Fruit fly (Drosophila melanogaster) whole organism, embryonic: ENCODE measurements around the gene CG6414.
A peak's percentile ranks its signal among the peaks of the same experiment; 100 is the strongest.

Experiments used
- Adf1 ChIP-seq: fragments of 200-800 bp; sonication (Bioruptor generic); IDR thresholded peaks from 2 replicates; pipeline ENCODE4 v1.3.6; 2022; ENCODE audit warnings: missing biosample characterization, missing genetic modification characterization
- B-H2 ChIP-seq: fragments of 200-800 bp; sonication (Bioruptor generic); optimal IDR thresholded peaks from 2 replicates; lab custom pipeline; 2018; ENCODE audit warnings: missing biosample characterization, mild to moderate bottlenecking, missing genetic modification characterization
- BtbVII ChIP-seq: fragments of 200-800 bp; sonication (Bioruptor generic); optimal IDR thresholded peaks from 3 replicates; lab custom pipeline; 2017; ENCODE audit warnings: missing biosample characterization, mild to moderate bottlenecking, missing genetic modification characterization
- CG10147 ChIP-seq: fragments of 200-800 bp; sonication (Bioruptor generic); optimal IDR thresholded peaks from 2 replicates; lab custom pipeline; 2019; ENCODE audit warnings: missing biosample characterization, mild to moderate bottlenecking, missing genetic modification characterization, moderate library complexity
- CG10366 ChIP-seq: fragments of 200-800 bp; sonication (Bioruptor generic); IDR thresholded peaks from 2 replicates; pipeline ENCODE4 v1.3.6; 2022; ENCODE audit warnings: missing biosample characterization, missing genetic modification characterization
- CG11398 ChIP-seq: fragments of 200-800 bp; sonication (Bioruptor generic); optimal IDR thresholded peaks from 2 replicates; lab custom pipeline; 2016; ENCODE audit warnings: missing biosample characterization, missing genetic modification characterization
- CG12155 ChIP-seq: fragments of 200-800 bp; sonication (Bioruptor generic); optimal IDR thresholded peaks from 3 replicates; lab custom pipeline; 2016; ENCODE audit warnings: missing biosample characterization, missing genetic modification characterization
- CG1233 ChIP-seq: fragments of 200-800 bp; sonication (Bioruptor generic); optimal IDR thresholded peaks from 4 replicates; lab custom pipeline; 2018; ENCODE audit warnings: missing biosample characterization, mild to moderate bottlenecking, missing genetic modification characterization
- CG14441 ChIP-seq: fragments of 200-800 bp; sonication (Bioruptor generic); IDR thresholded peaks from 2 replicates; pipeline ENCODE4 v1.3.6; 2022; ENCODE audit warnings: missing biosample characterization, missing genetic modification characterization
- CG14860 ChIP-seq: fragments of 200-800 bp; sonication (Bioruptor generic); IDR thresholded peaks from 3 replicates; pipeline ENCODE4 v1.3.6; 2022; ENCODE audit warnings: missing biosample characterization, missing genetic modification characterization; ENCODE audit not compliant: partially characterized antibody
- CG1603 ChIP-seq: fragments of 200-800 bp; sonication (Bioruptor generic); optimal IDR thresholded peaks from 2 replicates; lab custom pipeline; 2019; ENCODE audit warnings: missing biosample characterization, mild to moderate bottlenecking, missing genetic modification characterization, moderate library complexity
- CG18476 ChIP-seq: fragments of 200-800 bp; sonication (Bioruptor generic); optimal IDR thresholded peaks from 2 replicates; lab custom pipeline; 2016; ENCODE audit warnings: missing biosample characterization, mild to moderate bottlenecking, missing genetic modification characterization
- CG2199 ChIP-seq: fragments of 200-800 bp; sonication (Bioruptor generic); IDR thresholded peaks from 3 replicates; pipeline ENCODE4 v1.3.6; 2022; ENCODE audit warnings: missing biosample characterization, missing genetic modification characterization
- CG30020 ChIP-seq: fragments of 200-800 bp; optimal IDR thresholded peaks from 2 replicates; lab custom pipeline; 2019; ENCODE audit warnings: missing biosample characterization, mild to moderate bottlenecking, missing genetic modification characterization, moderate library complexity
- CG3163 ChIP-seq: fragments of 200-800 bp; sonication (Bioruptor generic); optimal IDR thresholded peaks from 3 replicates; lab custom pipeline; 2016; ENCODE audit warnings: missing biosample characterization, missing genetic modification characterization
- CG3847 ChIP-seq: fragments of 200-800 bp; sonication (Bioruptor generic); IDR thresholded peaks from 2 replicates; pipeline ENCODE4 v1.3.6; 2022; ENCODE audit warnings: missing biosample characterization, missing genetic modification characterization
- CG6791 ChIP-seq: fragments of 200-800 bp; sonication (Bioruptor generic); IDR thresholded peaks from 3 replicates; pipeline ENCODE4 v1.3.6; 2022; ENCODE audit warnings: missing biosample characterization, missing genetic modification characterization; ENCODE audit not compliant: partially characterized antibody
- CG8359 ChIP-seq: fragments of 200-800 bp; sonication (Bioruptor generic); optimal IDR thresholded peaks from 2 replicates; lab custom pipeline; 2017; ENCODE audit warnings: missing biosample characterization, mild to moderate bottlenecking, missing genetic modification characterization, borderline replicate concordance
- Dad ChIP-seq: fragments of 200-800 bp; sonication (Bioruptor generic); optimal IDR thresholded peaks from 3 replicates; lab custom pipeline; 2016; ENCODE audit warnings: missing biosample characterization, missing genetic modification characterization
- Dll ChIP-seq: fragments of 200-800 bp; sonication (Bioruptor generic); IDR thresholded peaks from 4 replicates; pipeline ENCODE4 v1.3.6; 2022; ENCODE audit warnings: missing biosample characterization, missing genetic modification characterization; ENCODE audit not compliant: partially characterized antibody
- Dp ChIP-seq: fragments of 200-800 bp; sonication (Bioruptor generic); optimal IDR thresholded peaks from 2 replicates; lab custom pipeline; 2018; ENCODE audit warnings: missing biosample characterization, mild to moderate bottlenecking, missing genetic modification characterization, moderate library complexity
- Elba2 ChIP-seq: fragments of 200-800 bp; sonication (Bioruptor generic); optimal IDR thresholded peaks from 3 replicates; lab custom pipeline; 2016; ENCODE audit warnings: missing biosample characterization, missing genetic modification characterization
- H2.0 ChIP-seq: fragments of 200-800 bp; sonication (Bioruptor generic); IDR thresholded peaks from 2 replicates; pipeline ENCODE4 v1.3.6; 2022; ENCODE audit warnings: missing biosample characterization, missing genetic modification characterization
- HHEX ChIP-seq: fragments of 200-800 bp; sonication (Bioruptor generic); optimal IDR thresholded peaks from 3 replicates; lab custom pipeline; 2017; ENCODE audit warnings: missing biosample characterization, mild to moderate bottlenecking, missing genetic modification characterization, missing genetic modification reagents
- HmgD ChIP-seq: fragments of 200-800 bp; sonication (Bioruptor generic); optimal IDR thresholded peaks from 3 replicates; lab custom pipeline; 2016; ENCODE audit warnings: missing biosample characterization, missing genetic modification characterization
- Mrtf ChIP-seq: fragments of 200-800 bp; sonication (Bioruptor generic); IDR thresholded peaks from 3 replicates; pipeline ENCODE4 v1.3.6; 2022; ENCODE audit warnings: missing biosample characterization, missing genetic modification characterization
- Poxn ChIP-seq: fragments of 200-800 bp; sonication (Bioruptor generic); IDR thresholded peaks from 2 replicates; pipeline ENCODE4 v1.3.6; 2022; ENCODE audit warnings: missing biosample characterization, missing genetic modification characterization
- Ravus ChIP-seq: fragments of 200-800 bp; sonication (Bioruptor generic); IDR thresholded peaks from 2 replicates; pipeline ENCODE4 v1.3.6; 2022; ENCODE audit warnings: missing biosample characterization, missing genetic modification characterization
- Side ChIP-seq: fragments of 200-800 bp; sonication (Bioruptor generic); optimal IDR thresholded peaks from 2 replicates; lab custom pipeline; 2016; ENCODE audit warnings: missing biosample characterization, missing genetic modification characterization
- TFAM ChIP-seq: fragments of 200-800 bp; sonication (Bioruptor generic); optimal IDR thresholded peaks from 2 replicates; lab custom pipeline; 2017; ENCODE audit warnings: missing biosample characterization, missing genetic modification characterization, inconsistent platforms
- amos ChIP-seq: fragments of 200-800 bp; sonication (Bioruptor generic); IDR thresholded peaks from 2 replicates; pipeline ENCODE4 v1.3.6; 2022; ENCODE audit warnings: missing biosample characterization, missing genetic modification characterization; ENCODE audit not compliant: partially characterized antibody
- az2 ChIP-seq: fragments of 200-800 bp; sonication (Bioruptor generic); optimal IDR thresholded peaks from 3 replicates; lab custom pipeline; 2016; ENCODE audit warnings: missing biosample characterization, missing genetic modification characterization
- bbx ChIP-seq: fragments of 200-800 bp; sonication (Bioruptor generic); IDR thresholded peaks from 2 replicates; pipeline ENCODE4 v1.3.6; 2022; ENCODE audit warnings: missing biosample characterization, missing genetic modification characterization; ENCODE audit not compliant: partially characterized antibody
- bsh ChIP-seq, 2 experiments: fragments of 200-800 bp; sonication (Bioruptor generic); optimal IDR thresholded peaks; 2 replicates each; lab custom pipeline; 2017 to 2018; ENCODE audit warnings: mild to moderate bottlenecking in 2 of 2, missing biosample characterization in 2 of 2, missing genetic modification characterization in 2 of 2, moderate library complexity in 1 of 2
- cwo ChIP-seq: fragments of 200-800 bp; sonication (Bioruptor generic); optimal IDR thresholded peaks from 3 replicates; lab custom pipeline; 2017; ENCODE audit warnings: missing biosample characterization, missing genetic modification characterization, mild to moderate bottlenecking, moderate library complexity, missing genetic modification reagents
- da ChIP-seq: fragments of 200-800 bp; sonication (Bioruptor generic); optimal IDR thresholded peaks from 2 replicates; lab custom pipeline; 2016; ENCODE audit warnings: missing biosample characterization, missing genetic modification characterization
- dati ChIP-seq: fragments of 200-800 bp; sonication (Bioruptor generic); IDR thresholded peaks from 2 replicates; pipeline ENCODE4 v1.3.6; 2022; ENCODE audit warnings: missing biosample characterization, missing genetic modification characterization
- dmrt99B ChIP-seq: fragments of 200-800 bp; sonication (Bioruptor generic); optimal IDR thresholded peaks from 2 replicates; lab custom pipeline; 2018; ENCODE audit warnings: missing biosample characterization, mild to moderate bottlenecking, missing genetic modification characterization, moderate library complexity
- h ChIP-seq: fragments of >200 bp; optimal IDR thresholded peaks from 2 replicates; lab custom pipeline; 2017
- kay ChIP-seq: fragments of 200-800 bp; sonication (Bioruptor generic); optimal IDR thresholded peaks from 2 replicates; lab custom pipeline; 2016; ENCODE audit warnings: missing biosample characterization, missing genetic modification characterization
- knrl ChIP-seq: fragments of 200-800 bp; sonication (Bioruptor generic); IDR thresholded peaks from 3 replicates; pipeline ENCODE4 v1.3.6; 2022; ENCODE audit warnings: missing biosample characterization, missing genetic modification characterization; ENCODE audit not compliant: partially characterized antibody
- maf-S ChIP-seq: fragments of 200-800 bp; sonication (Bioruptor generic); optimal IDR thresholded peaks from 2 replicates; lab custom pipeline; 2016; ENCODE audit warnings: missing biosample characterization, missing genetic modification characterization
- mirr ChIP-seq: fragments of 200-800 bp; sonication (Bioruptor generic); optimal IDR thresholded peaks from 3 replicates; lab custom pipeline; 2018; ENCODE audit warnings: missing biosample characterization, mild to moderate bottlenecking, missing genetic modification characterization
- p53 ChIP-seq: fragments of 200-800 bp; sonication (Bioruptor generic); optimal IDR thresholded peaks from 2 replicates; lab custom pipeline; 2016; ENCODE audit warnings: missing biosample characterization, missing genetic modification characterization
- pb ChIP-seq: fragments of 200-800 bp; sonication (Bioruptor generic); optimal IDR thresholded peaks from 3 replicates; lab custom pipeline; 2016; ENCODE audit warnings: missing biosample characterization, missing genetic modification characterization
- pros ChIP-seq: fragments of 200-800 bp; sonication (Bioruptor generic); optimal IDR thresholded peaks from 3 replicates; lab custom pipeline; 2019; ENCODE audit warnings: missing biosample characterization, mild to moderate bottlenecking, missing genetic modification characterization, moderate library complexity
- salm ChIP-seq: fragments of 200-800 bp; sonication (Bioruptor generic); optimal IDR thresholded peaks from 2 replicates; lab custom pipeline; 2018; ENCODE audit warnings: missing biosample characterization, mild to moderate bottlenecking, missing genetic modification characterization
- sc ChIP-seq, 3 experiments: fragments of >200 bp in 2 of 3; fragments of 200-800 bp in 1 of 3; sonication (Bioruptor generic) in 1 of 3; optimal IDR thresholded peaks; 2 replicates in 2 of 3; 3 replicates in 1 of 3; lab custom pipeline; 2017; ENCODE audit warnings: mild to moderate bottlenecking in 1 of 3, missing biosample characterization in 1 of 3, missing genetic modification characterization in 1 of 3, missing genetic modification reagents in 1 of 3
- slou ChIP-seq: fragments of 200-800 bp; sonication (Bioruptor generic); optimal IDR thresholded peaks from 3 replicates; lab custom pipeline; 2016; ENCODE audit warnings: missing biosample characterization, missing genetic modification characterization
- tgo ChIP-seq: fragments of 200-800 bp; sonication (Bioruptor generic); IDR thresholded peaks from 3 replicates; pipeline ENCODE4 v1.3.6; 2022; ENCODE audit warnings: missing biosample characterization, missing genetic modification characterization
- zen2 ChIP-seq: fragments of 200-800 bp; sonication (Bioruptor generic); IDR thresholded peaks from 3 replicates; pipeline ENCODE4 v1.3.6; 2022; ENCODE audit warnings: missing biosample characterization, missing genetic modification characterization; ENCODE audit not compliant: partially characterized antibody

CG6414 gene

DNA sequence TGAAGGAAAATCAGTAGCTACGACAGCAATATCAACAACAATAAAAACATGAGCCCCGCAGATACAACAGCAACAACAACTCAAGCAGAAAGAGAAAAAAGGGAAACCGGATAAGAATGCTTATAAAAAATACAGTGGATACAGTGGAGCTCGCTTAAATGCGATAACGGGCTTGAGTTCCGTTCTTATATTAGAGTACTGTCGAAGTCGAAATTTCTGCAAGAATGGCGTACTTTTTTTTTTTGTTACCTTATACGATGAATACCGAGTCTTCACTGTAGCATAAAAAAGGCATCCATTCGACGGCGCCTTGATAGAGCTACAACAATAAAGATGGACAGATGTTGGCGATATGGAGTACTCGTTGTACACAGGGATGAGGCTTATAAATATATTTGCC, 39.0 kb upstream of the CG6414 start (continued):
- TF ChIP-seq bsh (GFP tag; optimal IDR thresholded peaks at IDR 0.05; lab: Kevin White, UChicago) (peak in 1 of 2 experiments; percentile 50), CG14441 (GFP tag; lab: Robert Waterston, UW) (no peak), BtbVII (GFP tag; lab: Kevin White, UChicago) (peak; percentile 15), Elba2 (GFP tag; lab: Kevin White, UChicago) (no peak), Mrtf (peak; percentile 43; the same call in 1 of the 3 replicates), sc (optimal IDR thresholded peaks at IDR 0.05; lab: Kevin White, UChicago) (no peak), sc (GFP tag; optimal IDR thresholded peaks at IDR 0.05; lab: Kevin White, UChicago) (no peak), CG1603 (tag; lab: Kevin White, UChicago) (peak; percentile 26), CG10366 (GFP tag; lab: Robert Waterston, UW) (peak; percentile 37; the same call in 1 of the 2 replicates), TFAM (GFP tag; lab: Kevin White, UChicago) (no peak), CG30020 (tag; lab: Kevin White, UChicago) (no peak), CG3847 (GFP tag; lab: Robert Waterston, UW) (no peak), CG2199 (no peak), CG11398 (GFP tag; lab: Kevin White, UChicago) (no peak), B-H2 (no peak), zen2 (GFP tag; lab: Robert Waterston, UW) (no peak), h (lab: Kevin White, UChicago) (no peak), Dad (GFP tag; lab: Kevin White, UChicago) (peak; percentile 18), Adf1 (no peak), pros (GFP tag; lab: Kevin White, UChicago) (no peak), HmgD (GFP tag; lab: Kevin White, UChicago) (peak; percentile 14), p53 (GFP tag; lab: Kevin White, UChicago) (no peak), az2 (peak; percentile 43), CG12155 (no peak), CG6791 (GFP tag; lab: Robert Waterston, UW) (no peak), Dp (no peak), Dll (GFP tag; lab: Robert Waterston, UW) (no peak), da (GFP tag; lab: Kevin White, UChicago) (no peak), CG14860 (GFP tag; lab: Robert Waterston, UW) (no peak), Ravus (GFP tag; lab: Robert Waterston, UW) (no peak), Side (peak; percentile 11), bbx (no peak), knrl (GFP tag; lab: Robert Waterston, UW) (no peak), amos (GFP tag; lab: Robert Waterston, UW) (no peak), HHEX (peak; percentile 26), tgo (peak; percentile 47; the same call in 1 of the 3 replicates), CG10147 (no peak), Poxn (no peak), H2.0 (GFP tag; lab: Robert Waterston, UW) (peak; percentile 65), kay (GFP tag; lab: Kevin White, UChicago) (no peak), CG8359 (GFP tag; lab: Kevin White, UChicago) (no peak), salm (no peak), dmrt99B (peak; percentile 55), dati (GFP tag; lab: Robert Waterston, UW) (0 out of 2 replicates have a peak, but pooled peaks have one; percentile 28), cwo (GFP tag; lab: Kevin White, UChicago) (no peak), CG3163 (GFP tag; lab: Kevin White, UChicago) (no peak), slou (GFP tag; lab: Kevin White, UChicago) (peak; percentile 13), CG1233 (peak; percentile 11), maf-S (GFP tag; lab: Kevin White, UChicago) (peak; percentile 8), pb (GFP tag; lab: Kevin White, UChicago) (no peak), mirr (GFP tag; lab: Kevin White, UChicago) (no peak), CG18476 (GFP tag; lab: Kevin White, UChicago) (no peak)
